Worm (Caenorhabditis elegans) whole organism, late embryonic: Measurements from ENCODE around the gene F49F1.17.

ENCODE experiments used
- ama-1 ChIP-seq: fragments of 150-350 bp; optimal IDR thresholded peaks from 2 replicates; lab custom pipeline; 2014
- dmd-4 ChIP-seq: sonication (generic microtip); optimal IDR thresholded peaks from 2 replicates; lab custom pipeline; 2016; ENCODE audit warnings: borderline replicate concordance, missing genetic modification characterization, missing compliant biosample characterization
- ets-4 ChIP-seq: sonication (generic microtip); optimal IDR thresholded peaks from 2 replicates; lab custom pipeline; 2016; ENCODE audit warnings: missing genetic modification characterization, missing compliant biosample characterization
- fkh-10 ChIP-seq: fragments of 150-350 bp; optimal IDR thresholded peaks from 2 replicates; lab custom pipeline; 2014; ENCODE audit warnings: missing biosample characterization, missing genetic modification reagents, missing genetic modification characterization
- lin-11 ChIP-seq: fragments of 200-800 bp; sonication (Bioruptor generic); optimal IDR thresholded peaks from 2 replicates; lab custom pipeline; 2018; ENCODE audit warnings: mild to moderate bottlenecking, missing genetic modification characterization, missing compliant biosample characterization
- madf-2 ChIP-seq: sonication (generic microtip); optimal IDR thresholded peaks from 2 replicates; lab custom pipeline; 2017; ENCODE audit warnings: missing genetic modification characterization, missing compliant biosample characterization
- nfya-1 ChIP-seq: sonication (generic microtip); optimal IDR thresholded peaks from 2 replicates; lab custom pipeline; 2017; ENCODE audit warnings: missing genetic modification characterization, mild to moderate bottlenecking, missing compliant biosample characterization, antibody characterized with exemption, moderate library complexity
- pag-3 ChIP-seq: sonication (generic microtip); optimal IDR thresholded peaks from 2 replicates; lab custom pipeline; 2016; ENCODE audit warnings: missing compliant biosample characterization, missing genetic modification characterization, borderline replicate concordance
- pat-9 ChIP-seq: fragments of 200-800 bp; sonication (Bioruptor generic); optimal IDR thresholded peaks from 2 replicates; lab custom pipeline; 2018; ENCODE audit warnings: mild to moderate bottlenecking, missing genetic modification characterization, moderate library complexity, missing compliant biosample characterization
- pqm-1 ChIP-seq: sonication (generic microtip); optimal IDR thresholded peaks from 2 replicates; lab custom pipeline; 2016; ENCODE audit warnings: missing genetic modification characterization, missing compliant biosample characterization

- TF ChIP-seq ama-1 (lab: Kevin White, UChicago) = no peak
- no peak for TF ChIP-seq fkh-10 (GFP tag; lab: Kevin White, UChicago)
- no peak for TF ChIP-seq lin-11 (tag; lab: Kevin White, UChicago)
- no peak for TF ChIP-seq pag-3 (tag; lab: Kevin White, UChicago)
- TF ChIP-seq nfya-1 (tag; lab: Kevin White, UChicago) = no peak
- TF ChIP-seq pat-9 (tag; lab: Kevin White, UChicago) = no peak
- no peak for TF ChIP-seq dmd-4 (tag; lab: Kevin White, UChicago)
- no peak for TF ChIP-seq madf-2 (tag; lab: Kevin White, UChicago)
- TF ChIP-seq pqm-1 (tag; lab: Kevin White, UChicago) = no peak
- TF ChIP-seq ets-4 (tag; lab: Kevin White, UChicago) = no peak
These were observed 20.0 kb downstream of the F49F1.17 start, which contains the start of the genes F49F1.4 and F49F1.2 for ce11 chrIV:4115634-4116033.
